Worm (Caenorhabditis elegans): ENCODE data around the gene crn-5.
A peak's percentile ranks its signal among the peaks of the same experiment; 100 is the strongest.

The crn-5 gene

DNA sequence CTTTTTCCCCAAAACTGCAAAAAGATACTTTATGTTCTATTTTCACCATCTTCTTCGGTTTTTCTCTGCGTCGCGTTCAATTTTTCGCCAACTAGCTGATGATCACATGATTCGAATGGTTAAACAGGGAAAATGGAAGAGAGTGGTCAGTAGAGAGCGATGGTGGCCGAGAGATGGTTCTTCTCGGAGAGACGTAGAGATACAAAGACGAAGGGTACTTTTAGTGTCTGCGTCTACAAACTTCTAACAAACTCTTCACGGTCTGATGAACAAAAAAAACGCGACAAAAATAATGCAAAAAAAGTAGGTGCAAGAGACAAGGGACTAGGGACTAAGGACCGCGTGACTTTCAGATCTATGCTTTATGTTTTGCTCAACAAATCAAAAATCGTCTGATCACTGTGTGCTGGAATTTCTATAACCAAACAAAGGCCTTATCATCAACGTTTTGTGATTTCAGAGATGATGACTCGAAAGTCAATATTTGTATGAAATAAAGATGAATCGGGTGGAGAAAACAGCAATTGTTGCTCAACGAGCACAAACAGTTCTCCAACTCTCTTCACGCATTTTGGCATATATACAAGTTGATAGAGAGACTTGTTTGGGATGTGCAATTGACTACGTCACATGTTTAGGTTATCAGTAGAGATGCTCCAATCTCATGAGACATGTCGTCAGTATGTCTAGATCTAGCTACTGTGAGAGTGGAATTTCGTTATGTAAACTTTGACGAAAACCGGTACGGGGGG, 40.4 kb upstream of the crn-5 start:
- TF ChIP-seq W03F9.2 (tag; optimal IDR thresholded peaks at IDR 0.05) (peak; percentile 81), dao-5 (tag; optimal IDR thresholded peaks at IDR 0.05) (no peak), him-1 (tag; optimal IDR thresholded peaks at IDR 0.05) (peak; percentile 84)

DNA sequence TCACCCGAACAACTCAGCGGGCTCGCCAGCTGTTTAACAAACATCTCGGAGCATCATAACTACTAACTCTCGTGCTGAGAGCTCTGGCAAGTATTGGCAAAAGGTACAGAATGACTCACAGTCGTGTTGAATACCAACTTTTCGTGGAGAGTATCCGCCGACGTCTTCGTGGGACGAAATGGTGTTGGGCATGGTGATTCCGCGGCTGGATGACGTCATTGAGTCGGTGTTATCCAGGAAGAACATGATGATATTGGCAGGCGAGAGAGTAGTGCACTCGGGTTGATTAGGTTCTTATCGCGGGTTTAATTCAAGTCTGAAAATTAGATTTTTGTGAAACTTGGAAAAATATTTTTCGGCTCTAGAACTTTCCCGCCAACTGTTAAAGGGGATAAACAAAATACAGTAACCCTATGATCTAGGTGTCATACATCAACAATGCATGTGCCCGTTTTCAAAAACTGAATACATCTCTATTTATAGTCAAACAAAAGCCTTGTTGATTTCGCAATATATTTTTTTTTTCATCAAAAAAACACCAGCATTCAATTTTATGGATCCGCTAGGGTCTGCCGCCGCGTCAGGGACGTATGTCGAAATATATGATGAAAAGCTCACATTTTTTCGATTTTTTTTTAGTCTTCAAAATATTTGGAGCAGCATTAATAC, 39.0 kb upstream of the crn-5 start:
- TF ChIP-seq dao-5 (tag; optimal IDR thresholded peaks at IDR 0.05) (no peak), W03F9.2 (tag; optimal IDR thresholded peaks at IDR 0.05) (no peak), him-1 (tag; optimal IDR thresholded peaks at IDR 0.05) (no peak)

DNA sequence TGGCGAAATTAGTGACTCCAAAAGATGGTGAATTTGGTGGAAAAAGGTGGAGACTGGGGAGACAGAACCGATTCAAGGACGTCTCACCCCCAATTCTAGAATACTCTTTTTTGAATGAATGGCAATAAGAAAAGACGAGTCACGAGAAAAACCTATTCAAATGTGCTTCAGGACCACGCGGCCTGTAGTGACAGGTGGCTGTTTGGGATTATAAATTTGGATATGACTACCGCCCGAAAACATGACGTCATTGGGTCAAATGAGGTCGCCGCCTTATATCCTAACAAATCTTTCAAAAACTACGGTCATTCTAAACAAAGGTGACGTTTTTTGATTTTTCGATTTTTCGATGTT, 38.5 kb upstream of the crn-5 start:
- no peak for TF ChIP-seq him-1 (tag; optimal IDR thresholded peaks at IDR 0.05)

DNA sequence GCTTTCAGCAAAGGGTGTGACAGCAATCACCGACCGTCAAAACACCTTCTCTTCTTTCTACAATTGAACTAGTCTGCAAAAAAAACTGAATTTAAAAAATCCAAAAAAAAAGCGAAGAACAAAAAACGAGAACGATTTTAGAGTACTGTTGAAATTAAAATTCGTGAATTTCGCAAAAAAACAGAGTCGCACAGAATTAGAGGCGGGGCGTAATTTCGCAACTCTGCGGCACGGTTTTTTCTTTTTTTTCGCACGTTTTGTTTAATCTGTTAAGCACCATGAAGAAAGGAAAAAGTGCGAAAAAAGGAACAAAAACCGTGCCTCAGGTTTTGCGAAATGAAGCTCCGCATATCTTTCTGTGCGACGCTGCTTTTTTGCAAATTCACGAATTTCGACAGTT, 37.6 kb upstream of the crn-5 start, which contains the start of gene mnk-1:
mnk-1 (minus strand) TSS at position 73 of the 400 bp plus-strand sequence.
- no peak for TF ChIP-seq W03F9.2 (tag; optimal IDR thresholded peaks at IDR 0.05)
- TF ChIP-seq dao-5 (tag; optimal IDR thresholded peaks at IDR 0.05): no peak
- no peak for TF ChIP-seq him-1 (tag; optimal IDR thresholded peaks at IDR 0.05)

DNA sequence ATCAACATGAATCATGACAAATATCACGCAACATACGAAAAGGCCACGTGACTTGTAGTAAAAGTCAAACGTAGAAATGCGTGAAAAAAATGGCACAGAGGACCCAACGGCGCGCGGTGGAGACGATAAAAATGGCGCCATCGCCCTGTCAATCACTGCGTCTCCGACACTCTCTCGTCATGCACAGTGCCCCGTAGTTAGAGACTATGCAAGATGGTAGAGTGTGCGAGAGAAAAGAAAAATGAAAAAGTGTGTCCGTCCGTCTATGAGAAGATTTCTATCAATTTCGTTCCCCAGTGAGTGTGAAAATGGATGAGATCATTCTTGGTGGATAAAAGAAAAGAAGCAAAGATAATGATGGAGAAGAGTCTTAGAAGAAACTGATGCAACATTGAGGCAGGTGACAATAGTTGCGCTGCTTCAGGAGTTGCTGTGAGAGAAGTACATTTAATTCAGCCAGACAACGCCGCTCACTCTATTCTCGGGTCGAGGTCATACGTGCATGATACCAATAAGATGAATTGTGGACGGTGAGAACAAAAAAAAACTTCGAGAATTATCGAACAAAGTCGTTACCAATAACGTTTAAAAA, 37.0 kb upstream of the crn-5 start:
- no peak for TF ChIP-seq him-1 (tag; optimal IDR thresholded peaks at IDR 0.05)
- no peak for TF ChIP-seq W03F9.2 (tag; optimal IDR thresholded peaks at IDR 0.05)
- TF ChIP-seq dao-5 (tag; optimal IDR thresholded peaks at IDR 0.05): no peak

DNA sequence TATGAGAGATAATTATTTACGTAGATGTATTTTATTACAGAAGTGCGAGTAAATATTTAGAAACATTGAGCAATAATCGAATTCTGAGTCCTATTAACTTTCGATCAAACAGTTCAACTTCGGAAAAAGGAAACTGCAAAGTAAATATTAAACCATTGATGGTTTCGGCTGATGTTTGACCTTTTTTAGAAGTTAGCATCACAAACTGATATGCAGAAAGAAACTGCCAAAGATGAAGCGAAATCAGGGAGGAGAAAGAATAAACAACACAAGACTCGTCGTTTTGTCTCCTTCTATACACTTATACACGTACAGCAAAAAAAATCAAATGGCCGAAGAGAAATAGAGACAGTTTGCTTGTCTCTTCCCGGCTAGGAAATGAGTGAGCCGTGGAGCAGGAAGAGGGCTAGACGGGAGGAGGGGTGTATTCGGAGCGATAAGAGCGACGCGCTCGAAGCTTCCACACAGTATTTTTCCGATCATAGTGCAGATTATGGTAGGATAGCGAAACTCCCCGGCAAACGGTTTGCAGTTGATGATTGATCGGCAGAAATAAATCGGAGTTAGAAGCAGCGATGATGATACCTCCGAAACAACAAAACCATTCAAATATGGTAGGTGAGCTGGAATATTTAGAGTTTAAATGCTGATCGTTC, 35.9 kb upstream of the crn-5 start:
- TF ChIP-seq him-1 (tag; optimal IDR thresholded peaks at IDR 0.05) (no peak), dao-5 (tag; optimal IDR thresholded peaks at IDR 0.05) (no peak), W03F9.2 (tag; optimal IDR thresholded peaks at IDR 0.05) (no peak)

DNA sequence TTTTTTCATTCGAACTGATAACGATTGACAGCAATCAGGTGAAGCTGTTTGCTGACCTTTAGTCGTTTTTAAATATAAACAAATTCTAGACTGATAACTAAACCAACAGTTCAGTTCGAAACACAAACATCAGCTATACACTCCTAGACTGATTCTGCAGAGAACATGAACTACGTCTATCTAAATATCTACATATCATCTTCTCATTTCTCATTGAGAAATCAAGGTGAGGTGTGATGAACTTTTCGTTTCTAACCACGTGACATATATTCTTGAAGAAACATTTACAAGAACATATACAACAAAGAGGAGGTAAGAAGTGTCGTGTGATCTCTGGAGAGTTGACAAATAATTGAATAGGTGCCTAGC, 35.4 kb upstream of the crn-5 start:
- TF ChIP-seq dao-5 (tag; optimal IDR thresholded peaks at IDR 0.05): no peak
- no peak for TF ChIP-seq him-1 (tag; optimal IDR thresholded peaks at IDR 0.05)
- TF ChIP-seq W03F9.2 (tag; optimal IDR thresholded peaks at IDR 0.05): no peak

DNA sequence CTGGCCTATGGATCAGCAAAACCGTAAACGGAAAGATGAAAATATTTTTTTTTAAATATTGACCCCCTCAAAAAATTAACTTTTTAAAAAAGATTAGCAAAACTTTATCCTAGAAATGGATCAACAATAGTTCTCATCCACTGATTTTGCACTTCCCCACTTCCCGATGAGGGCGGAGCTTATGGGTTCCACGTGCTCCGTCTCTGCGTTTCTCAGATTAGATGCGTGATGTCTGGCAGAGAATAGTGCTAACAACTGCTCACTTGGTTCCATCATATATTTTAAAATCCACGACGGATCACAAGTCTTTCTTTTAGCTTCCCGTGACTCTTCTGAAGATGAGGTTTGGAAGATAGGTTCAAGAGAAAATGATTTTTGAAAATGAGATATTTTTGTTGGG, 34.2 kb upstream of the crn-5 start:
- TF ChIP-seq W03F9.2 (tag; optimal IDR thresholded peaks at IDR 0.05) (no peak), dao-5 (tag; optimal IDR thresholded peaks at IDR 0.05) (no peak), him-1 (tag; optimal IDR thresholded peaks at IDR 0.05) (no peak)

DNA sequence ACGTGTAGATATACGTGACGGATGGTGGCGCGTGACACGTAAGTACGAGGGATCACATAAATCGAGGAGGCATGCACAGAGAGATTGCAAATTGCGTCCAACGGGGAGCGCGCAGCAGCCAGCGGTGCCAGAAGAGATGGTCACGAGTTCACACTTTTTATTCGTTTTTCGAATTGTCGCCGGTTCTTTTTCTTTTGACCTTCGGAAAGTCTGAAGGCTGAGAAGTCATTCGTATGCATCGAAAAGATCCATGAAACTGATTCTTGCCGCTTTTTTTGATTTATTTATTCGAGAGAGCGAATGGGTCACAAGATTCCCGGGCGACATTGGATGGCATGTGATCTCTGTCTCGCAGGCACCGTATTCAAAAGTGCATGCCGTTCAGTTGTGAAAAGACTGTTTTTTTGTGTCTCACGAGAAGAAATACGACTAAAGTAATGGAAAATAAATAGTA, 33.6 kb upstream of the crn-5 start:
- TF ChIP-seq dao-5 (tag; optimal IDR thresholded peaks at IDR 0.05) (no peak), W03F9.2 (tag; optimal IDR thresholded peaks at IDR 0.05) (no peak), him-1 (tag; optimal IDR thresholded peaks at IDR 0.05) (no peak)

DNA sequence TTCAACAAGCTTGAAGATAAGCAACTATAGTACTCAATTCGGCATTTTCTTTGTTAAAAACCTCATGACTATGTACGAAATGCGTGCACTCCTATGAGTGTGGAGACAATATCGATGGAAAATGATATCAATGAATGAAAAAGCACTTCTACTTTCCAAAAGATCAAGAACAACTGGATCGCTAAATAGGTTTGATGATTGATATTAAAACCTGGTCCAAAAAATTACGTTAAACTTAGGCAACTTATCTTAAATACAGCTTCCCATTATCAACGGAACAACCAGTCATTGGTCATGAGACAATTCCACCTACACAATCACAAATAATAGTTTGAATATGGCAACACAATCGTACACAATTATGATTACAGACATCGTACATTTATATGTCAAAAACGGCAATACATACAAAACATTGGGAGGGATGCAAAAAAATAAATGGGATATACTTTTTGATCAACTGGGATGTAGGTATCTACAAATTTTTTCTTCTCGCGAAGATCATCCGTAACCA, 32.8 kb upstream of the crn-5 start:
- TF ChIP-seq W03F9.2 (tag; optimal IDR thresholded peaks at IDR 0.05) (no peak), him-1 (tag; optimal IDR thresholded peaks at IDR 0.05) (no peak), dao-5 (tag; optimal IDR thresholded peaks at IDR 0.05) (no peak)

DNA sequence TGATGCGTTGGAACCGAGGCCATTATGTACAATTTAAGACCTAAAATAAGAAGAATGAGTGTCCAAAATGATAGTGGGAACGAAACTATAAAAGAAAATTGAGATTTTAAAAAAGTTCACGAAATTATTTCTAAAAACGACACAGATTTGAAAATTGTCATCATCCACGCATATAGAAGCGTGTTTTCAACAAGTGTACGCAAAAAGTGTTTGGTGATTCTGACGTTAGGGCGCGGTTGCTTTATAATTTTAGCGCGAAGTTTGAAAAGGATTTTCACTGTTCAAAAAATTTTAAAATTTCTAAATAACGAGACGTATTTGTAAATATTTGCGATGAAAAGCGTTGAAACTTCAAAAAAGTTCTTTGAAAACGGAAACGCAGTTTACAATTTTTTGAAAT, 29.2 kb upstream of the crn-5 start, which contains the start of gene cdc-48.1:
cdc-48.1 (minus strand) TSS at position 40 of the 400 bp plus-strand sequence.
- TF ChIP-seq him-1 (tag; optimal IDR thresholded peaks at IDR 0.05) (peak; percentile 100), dao-5 (tag; optimal IDR thresholded peaks at IDR 0.05) (peak; percentile 80), W03F9.2 (tag; optimal IDR thresholded peaks at IDR 0.05) (peak; percentile 99)

DNA sequence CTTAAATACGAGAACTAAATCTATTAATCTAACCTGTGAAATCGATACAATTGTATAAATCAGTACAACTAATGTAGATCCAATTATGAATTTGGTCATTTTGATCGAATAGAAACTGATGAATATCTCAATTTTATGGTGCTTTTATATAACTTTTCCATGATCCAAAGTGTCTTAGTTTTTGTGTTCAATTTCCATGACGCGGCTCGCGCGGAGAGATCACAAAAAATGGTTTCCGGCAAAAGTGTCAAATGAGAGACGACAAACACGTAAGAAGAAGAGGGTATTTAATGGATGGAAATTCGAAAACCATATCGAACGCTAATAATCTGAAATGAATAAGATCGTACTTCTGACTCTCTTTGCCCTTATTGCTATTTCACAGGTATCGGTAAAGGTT, 28.0 kb upstream of the crn-5 start, which contains the start of the genes C06A1.6 and C06A1.7:
C06A1.6 (minus strand) TSS at position 101 of the 400 bp plus-strand sequence.
C06A1.7 (plus strand) TSS at position 314 of the 400 bp plus-strand sequence.
- no peak for TF ChIP-seq W03F9.2 (tag; optimal IDR thresholded peaks at IDR 0.05)
- TF ChIP-seq dao-5 (tag; optimal IDR thresholded peaks at IDR 0.05): no peak
- TF ChIP-seq him-1 (tag; optimal IDR thresholded peaks at IDR 0.05): no peak

DNA sequence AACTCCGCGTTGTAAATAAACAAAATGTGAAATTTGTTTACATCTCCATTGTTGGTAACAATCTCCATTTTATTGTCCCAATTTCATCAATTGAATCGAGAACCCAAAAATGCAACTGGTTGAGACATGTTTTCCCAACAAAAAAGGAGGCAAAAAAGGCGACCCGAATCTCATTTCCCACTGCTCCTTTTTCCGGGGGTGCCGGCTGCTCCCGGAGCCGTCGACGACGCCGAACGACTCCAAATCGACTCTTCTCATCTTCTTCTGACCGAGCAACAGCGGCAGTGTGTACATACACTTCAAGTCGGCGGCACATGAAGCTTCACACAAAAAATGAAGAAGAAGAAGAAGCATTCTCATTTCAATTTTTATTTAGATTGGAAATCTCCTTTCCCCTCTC, 26.1 kb upstream of the crn-5 start:
- TF ChIP-seq him-1 (tag; optimal IDR thresholded peaks at IDR 0.05) (no peak), dao-5 (tag; optimal IDR thresholded peaks at IDR 0.05) (no peak), W03F9.2 (tag; optimal IDR thresholded peaks at IDR 0.05) (no peak)

All from whole organism, L4/young adult.